Worm (Caenorhabditis elegans) whole organism, L1 larva: ENCODE data around the gene C34E10.9.
A peak's percentile ranks its signal among the peaks of the same experiment; 100 is the strongest.

Source experiments
- ceh-90 ChIP-seq: sonication (generic microtip); optimal IDR thresholded peaks from 2 replicates; lab custom pipeline; 2016; ENCODE audit warnings: missing genetic modification characterization, missing compliant biosample characterization
- egl-27 ChIP-seq, 2 experiments: fragments of 150-350 bp in 1 of 2; sonication (generic microtip); optimal IDR thresholded peaks; 3 replicates each; lab custom pipeline; 2017 to 2018; ENCODE audit warnings: missing biosample characterization in 2 of 2, missing genetic modification characterization in 2 of 2, missing genetic modification reagents in 2 of 2
- lsy-2 ChIP-seq, 2 experiments: fragments of 150-350 bp; optimal IDR thresholded peaks; 2 replicates each; lab custom pipeline; 2014; ENCODE audit warnings: missing biosample characterization in 2 of 2, missing genetic modification characterization in 2 of 2
- pqm-1 ChIP-seq: sonication (generic microtip); optimal IDR thresholded peaks from 3 replicates; lab custom pipeline; 2017; ENCODE audit warnings: missing biosample characterization, missing genetic modification characterization

ce11 chrIII:5305725-5306124, 42.5 kb upstream of the C34E10.9 start:
- TF ChIP-seq ceh-90 (tag; lab: Kevin White, UChicago) (no peak), pqm-1 (tag; lab: Kevin White, UChicago) (no peak), lsy-2 (tag; optimal IDR thresholded peaks at IDR 0.05; lab: Kevin White, UChicago) (peak; percentile 35 to 69), egl-27 (tag; optimal IDR thresholded peaks at IDR 0.05; lab: Kevin White, UChicago) (peak in 1 of 2 experiments; percentile 2)
